Fruit fly (Drosophila melanogaster) whole organism, embryonic: Measurements from ENCODE around the gene Mrm2.

Experiments used
- B-H1 ChIP-seq: fragments of 200-800 bp; sonication (Bioruptor generic); IDR thresholded peaks from 3 replicates; pipeline ENCODE4 v1.3.6; 2022; ENCODE audit warnings: missing biosample characterization, missing genetic modification characterization
- CG10209 ChIP-seq: fragments of 200-800 bp; sonication (Bioruptor generic); optimal IDR thresholded peaks from 3 replicates; lab custom pipeline; 2017; ENCODE audit warnings: missing biosample characterization, mild to moderate bottlenecking, missing genetic modification characterization, missing genetic modification reagents
- CG10321 ChIP-seq: fragments of 200-800 bp; sonication (Bioruptor generic); IDR thresholded peaks from 2 replicates; pipeline ENCODE4 v1.3.6; 2022; ENCODE audit warnings: missing biosample characterization, missing genetic modification characterization
- CG10462 ChIP-seq: fragments of 200-800 bp; sonication (Bioruptor generic); optimal IDR thresholded peaks from 2 replicates; lab custom pipeline; 2016; ENCODE audit warnings: missing biosample characterization, missing genetic modification characterization
- CG11504 ChIP-seq: fragments of 200-800 bp; sonication (Bioruptor generic); optimal IDR thresholded peaks from 3 replicates; lab custom pipeline; 2019; ENCODE audit warnings: missing biosample characterization, mild to moderate bottlenecking, missing genetic modification characterization, moderate library complexity
- CG11723 ChIP-seq: fragments of 200-800 bp; sonication (Bioruptor generic); optimal IDR thresholded peaks from 2 replicates; lab custom pipeline; 2017; ENCODE audit warnings: missing biosample characterization, mild to moderate bottlenecking, missing genetic modification characterization
- CG12219 ChIP-seq: fragments of 200-800 bp; sonication (Bioruptor generic); optimal IDR thresholded peaks from 3 replicates; lab custom pipeline; 2018; ENCODE audit warnings: missing biosample characterization, mild to moderate bottlenecking, missing genetic modification characterization
- CG12299 ChIP-seq: fragments of 200-800 bp; sonication (Bioruptor generic); optimal IDR thresholded peaks from 2 replicates; lab custom pipeline; 2018; ENCODE audit warnings: missing biosample characterization, mild to moderate bottlenecking, missing genetic modification characterization
- CG13287 ChIP-seq: fragments of 200-800 bp; sonication (Bioruptor generic); IDR thresholded peaks from 2 replicates; pipeline ENCODE4 v1.3.6; 2022; ENCODE audit warnings: missing biosample characterization, missing genetic modification characterization; ENCODE audit not compliant: partially characterized antibody
- CG13624 ChIP-seq: fragments of 200-800 bp; sonication (Bioruptor generic); optimal IDR thresholded peaks from 2 replicates; lab custom pipeline; 2016; ENCODE audit warnings: missing biosample characterization, missing genetic modification characterization
- CG1603 ChIP-seq: fragments of 200-800 bp; sonication (Bioruptor generic); optimal IDR thresholded peaks from 2 replicates; lab custom pipeline; 2019; ENCODE audit warnings: missing biosample characterization, mild to moderate bottlenecking, missing genetic modification characterization, moderate library complexity
- CG2199 ChIP-seq: fragments of 200-800 bp; sonication (Bioruptor generic); IDR thresholded peaks from 3 replicates; pipeline ENCODE4 v1.3.6; 2022; ENCODE audit warnings: missing biosample characterization, missing genetic modification characterization
- CG31224 ChIP-seq: fragments of 200-800 bp; sonication (Bioruptor generic); IDR thresholded peaks from 2 replicates; pipeline ENCODE4 v1.3.6; 2022; ENCODE audit warnings: missing biosample characterization, missing genetic modification characterization
- CG33557 ChIP-seq: fragments of 200-800 bp; sonication (Bioruptor generic); optimal IDR thresholded peaks from 2 replicates; lab custom pipeline; 2019; ENCODE audit warnings: missing biosample characterization, mild to moderate bottlenecking, missing genetic modification characterization, moderate library complexity
- CG42726 ChIP-seq: fragments of 200-800 bp; sonication (Bioruptor generic); IDR thresholded peaks from 2 replicates; pipeline ENCODE4 v1.3.6; 2022; ENCODE audit warnings: missing biosample characterization, missing genetic modification characterization; ENCODE audit not compliant: partially characterized antibody
- CG4360 ChIP-seq: fragments of 200-800 bp; sonication (Bioruptor generic); IDR thresholded peaks from 2 replicates; pipeline ENCODE4 v1.3.6; 2022; ENCODE audit warnings: missing biosample characterization, missing genetic modification characterization
- CG4854 ChIP-seq: fragments of 200-800 bp; sonication (Bioruptor generic); optimal IDR thresholded peaks from 2 replicates; lab custom pipeline; 2016; ENCODE audit warnings: missing biosample characterization, missing genetic modification characterization, inconsistent platforms
- CG6654 ChIP-seq: fragments of 200-800 bp; sonication (Bioruptor generic); optimal IDR thresholded peaks from 2 replicates; lab custom pipeline; 2017; ENCODE audit warnings: missing biosample characterization, mild to moderate bottlenecking, missing genetic modification characterization
- CG7271 ChIP-seq: fragments of 200-800 bp; sonication (Bioruptor generic); optimal IDR thresholded peaks from 2 replicates; lab custom pipeline; 2018; ENCODE audit warnings: missing biosample characterization, mild to moderate bottlenecking, missing genetic modification characterization, moderate library complexity
- CG7372 ChIP-seq: fragments of 200-800 bp; sonication (Bioruptor generic); IDR thresholded peaks from 2 replicates; pipeline ENCODE4 v1.3.6; 2022; ENCODE audit warnings: missing biosample characterization, missing genetic modification characterization
- CG7928 ChIP-seq: fragments of 200-800 bp; sonication (Bioruptor generic); optimal IDR thresholded peaks from 2 replicates; lab custom pipeline; 2017; ENCODE audit warnings: missing biosample characterization, mild to moderate bottlenecking, missing genetic modification characterization
- CrebB ChIP-seq: fragments of 200-800 bp; sonication (Bioruptor generic); optimal IDR thresholded peaks from 3 replicates; lab custom pipeline; 2018; ENCODE audit warnings: missing biosample characterization, mild to moderate bottlenecking, missing genetic modification characterization
- Dbx ChIP-seq: fragments of 200-800 bp; sonication (Bioruptor generic); IDR thresholded peaks from 3 replicates; pipeline ENCODE4 v1.3.6; 2022; ENCODE audit warnings: missing biosample characterization, missing genetic modification characterization
- GATAe ChIP-seq: fragments of 200-800 bp; sonication (Bioruptor generic); conservative IDR thresholded peaks from 2 replicates; pipeline ENCODE4 v1.3.6; 2022; ENCODE audit warnings: missing biosample characterization, missing genetic modification characterization
- Gug ChIP-seq: fragments of 200-800 bp; sonication (Bioruptor generic); IDR thresholded peaks from 4 replicates; pipeline ENCODE4 v1.3.6; 2022; ENCODE audit warnings: missing biosample characterization, missing genetic modification characterization
- Hsf ChIP-seq: fragments of 200-800 bp; sonication (Bioruptor generic); optimal IDR thresholded peaks from 3 replicates; lab custom pipeline; 2016; ENCODE audit warnings: missing biosample characterization, missing genetic modification characterization
- Lpt ChIP-seq: fragments of >200 bp; optimal IDR thresholded peaks from 2 replicates; lab custom pipeline; 2018; ENCODE audit warnings: missing biosample characterization, missing genetic modification characterization
- Poxn ChIP-seq: fragments of 200-800 bp; sonication (Bioruptor generic); IDR thresholded peaks from 2 replicates; pipeline ENCODE4 v1.3.6; 2022; ENCODE audit warnings: missing biosample characterization, missing genetic modification characterization
- Ravus ChIP-seq: fragments of 200-800 bp; sonication (Bioruptor generic); IDR thresholded peaks from 2 replicates; pipeline ENCODE4 v1.3.6; 2022; ENCODE audit warnings: missing biosample characterization, missing genetic modification characterization
- Xbp1 ChIP-seq: fragments of 200-800 bp; sonication (Bioruptor generic); optimal IDR thresholded peaks from 3 replicates; lab custom pipeline; 2016; ENCODE audit warnings: missing biosample characterization, mild to moderate bottlenecking, missing genetic modification characterization
- Xrp1 ChIP-seq: fragments of 200-800 bp; sonication (Bioruptor generic); IDR thresholded peaks from 2 replicates; pipeline ENCODE4 v1.3.6; 2022; ENCODE audit warnings: missing biosample characterization, missing genetic modification characterization
- ap ChIP-seq: fragments of 200-800 bp; sonication (Bioruptor generic); IDR thresholded peaks from 2 replicates; pipeline ENCODE4 v1.3.6; 2022; ENCODE audit warnings: missing biosample characterization, missing genetic modification characterization
- bab2 ChIP-seq: fragments of 200-800 bp; sonication (Bioruptor generic); optimal IDR thresholded peaks from 2 replicates; lab custom pipeline; 2016; ENCODE audit warnings: missing biosample characterization, missing genetic modification characterization
- cad ChIP-seq: fragments of >200 bp; optimal IDR thresholded peaks from 2 replicates; lab custom pipeline; 2017; ENCODE audit warnings: missing biosample characterization, missing genetic modification characterization
- cato ChIP-seq: fragments of 200-800 bp; sonication (Bioruptor generic); optimal IDR thresholded peaks from 2 replicates; lab custom pipeline; 2016; ENCODE audit warnings: missing biosample characterization, missing genetic modification characterization, borderline replicate concordance
- caup ChIP-seq: fragments of 200-800 bp; sonication (Bioruptor generic); optimal IDR thresholded peaks from 3 replicates; lab custom pipeline; 2017; ENCODE audit warnings: missing biosample characterization, mild to moderate bottlenecking, missing genetic modification characterization, moderate library complexity; ENCODE audit not compliant: severe bottlenecking
- cwo ChIP-seq: fragments of 200-800 bp; sonication (Bioruptor generic); optimal IDR thresholded peaks from 3 replicates; lab custom pipeline; 2017; ENCODE audit warnings: missing biosample characterization, missing genetic modification characterization, mild to moderate bottlenecking, moderate library complexity, missing genetic modification reagents
- dati ChIP-seq: fragments of 200-800 bp; sonication (Bioruptor generic); IDR thresholded peaks from 2 replicates; pipeline ENCODE4 v1.3.6; 2022; ENCODE audit warnings: missing biosample characterization, missing genetic modification characterization
- gcm2 ChIP-seq: fragments of 200-800 bp; sonication (Bioruptor generic); optimal IDR thresholded peaks from 2 replicates; lab custom pipeline; 2016; ENCODE audit warnings: missing biosample characterization, missing genetic modification characterization
- otp ChIP-seq: fragments of 200-800 bp; sonication (Bioruptor generic); IDR thresholded peaks from 3 replicates; pipeline ENCODE4, ENCODE4 v1.3.6; 2022; ENCODE audit warnings: missing biosample characterization, missing genetic modification characterization
- pzg ChIP-seq: fragments of 200-800 bp; sonication (Bioruptor generic); optimal IDR thresholded peaks from 3 replicates; lab custom pipeline; 2018; ENCODE audit warnings: missing biosample characterization, mild to moderate bottlenecking, missing genetic modification characterization, moderate library complexity
- sc ChIP-seq, 3 experiments: fragments of >200 bp in 2 of 3; fragments of 200-800 bp in 1 of 3; sonication (Bioruptor generic) in 1 of 3; optimal IDR thresholded peaks; 2 replicates in 2 of 3; 3 replicates in 1 of 3; lab custom pipeline; 2017; ENCODE audit warnings: mild to moderate bottlenecking in 1 of 3, missing biosample characterization in 1 of 3, missing genetic modification characterization in 1 of 3, missing genetic modification reagents in 1 of 3
- sens-2 ChIP-seq: fragments of 200-800 bp; sonication (Bioruptor generic); IDR thresholded peaks from 2 replicates; pipeline ENCODE4 v1.3.6; 2022; ENCODE audit warnings: missing biosample characterization, missing genetic modification characterization
- seq ChIP-seq: fragments of 200-800 bp; sonication (Bioruptor generic); IDR thresholded peaks from 2 replicates; pipeline ENCODE4 v1.3.6; 2022; ENCODE audit warnings: missing biosample characterization, missing genetic modification characterization
- sob ChIP-seq: fragments of 200-800 bp; sonication (Bioruptor generic); IDR thresholded peaks from 2 replicates; pipeline ENCODE4 v1.3.6; 2022; ENCODE audit warnings: missing biosample characterization, missing genetic modification characterization
- stc ChIP-seq: fragments of 200-800 bp; sonication (Bioruptor generic); IDR thresholded peaks from 2 replicates; pipeline ENCODE4 v1.3.6; 2022; ENCODE audit warnings: missing biosample characterization, missing genetic modification characterization
- tgo ChIP-seq: fragments of 200-800 bp; sonication (Bioruptor generic); IDR thresholded peaks from 3 replicates; pipeline ENCODE4 v1.3.6; 2022; ENCODE audit warnings: missing biosample characterization, missing genetic modification characterization
- trem ChIP-seq: fragments of 200-800 bp; optimal IDR thresholded peaks from 3 replicates; lab custom pipeline; 2019; ENCODE audit warnings: missing biosample characterization, mild to moderate bottlenecking, missing genetic modification characterization, moderate library complexity
- tup ChIP-seq: fragments of 200-800 bp; sonication (Bioruptor generic); optimal IDR thresholded peaks from 2 replicates; lab custom pipeline; 2016; ENCODE audit warnings: missing biosample characterization, mild to moderate bottlenecking, missing genetic modification characterization, moderate library complexity
- twi ChIP-seq: fragments of 200-800 bp; optimal IDR thresholded peaks from 2 replicates; lab custom pipeline; 2019; ENCODE audit warnings: missing biosample characterization, mild to moderate bottlenecking, missing genetic modification characterization, moderate library complexity

The Mrm2 gene

dm6 chr3R:19892046-19892445, 30.6 kb downstream of the Mrm2 start (continued):
- TF ChIP-seq Ravus (no peak), cad (GFP tag; lab: Kevin White, UChicago) (no peak), sens-2 (GFP tag; lab: Robert Waterston, UW) (peak; percentile 55; the same call in 1 of the 2 replicates), ap (GFP tag; lab: Robert Waterston, UW) (peak; percentile 57), B-H1 (peak; percentile 54), caup (GFP tag; lab: Kevin White, UChicago) (peak; percentile 54), dati (GFP tag; lab: Robert Waterston, UW) (peak; percentile 28; the same call in 1 of the 2 replicates), CG6654 (GFP tag; lab: Kevin White, UChicago) (peak; percentile 42), gcm2 (peak; percentile 32), cwo (GFP tag; lab: Kevin White, UChicago) (peak; percentile 46), CG33557 (GFP tag; lab: Kevin White, UChicago) (peak; percentile 40), Dbx (GFP tag; lab: Robert Waterston, UW) (peak; percentile 66; the same call in 1 of the 3 replicates), CG2199 (GFP tag; lab: Robert Waterston, UW) (peak; percentile 71; the same call in 1 of the 3 replicates), CG12299 (peak; percentile 36), CG10321 (no peak), Xbp1 (GFP tag; lab: Kevin White, UChicago) (peak; percentile 69), CG4360 (0 out of 2 replicates have a peak, but pooled peaks have one; percentile 33), CG13287 (peak; percentile 14; the same call in 1 of the 2 replicates), bab2 (GFP tag; lab: Kevin White, UChicago) (peak; percentile 52), CG7928 (GFP tag; lab: Kevin White, UChicago) (no peak), cato (GFP tag; lab: Kevin White, UChicago) (peak; percentile 36), CG10209 (GFP tag; lab: Kevin White, UChicago) (peak; percentile 59), otp (GFP tag; lab: Robert Waterston, UW) (peak; percentile 74; the same call in 1 of the 3 replicates), CG13624 (peak; percentile 49), Lpt (GFP tag; lab: Kevin White, UChicago) (no peak), seq (peak; percentile 71), CG1603 (tag; lab: Kevin White, UChicago) (peak; percentile 89), twi (peak; percentile 45), CrebB (peak; percentile 58), Poxn (0 out of 2 replicates have a peak, but pooled peaks have one; percentile 14), pzg (no peak), sob (GFP tag; lab: Robert Waterston, UW) (peak; percentile 75), Gug (GFP tag; lab: Robert Waterston, UW) (peak; percentile 73; the same call in 3 of the 4 replicates), CG12219 (peak; percentile 72), Hsf (peak; percentile 61), trem (peak; percentile 37), sc (optimal IDR thresholded peaks at IDR 0.05; lab: Kevin White, UChicago) (no peak), sc (GFP tag; optimal IDR thresholded peaks at IDR 0.05; lab: Kevin White, UChicago) (no peak), CG7372 (GFP tag; lab: Robert Waterston, UW) (peak; percentile 78), GATAe (GFP tag; lab: Robert Waterston, UW) (0 out of 2 replicates have a peak, but pooled peaks have one; percentile 27), CG42726 (GFP tag; lab: Robert Waterston, UW) (no peak), CG31224 (GFP tag; lab: Robert Waterston, UW) (0 out of 2 replicates have a peak, but pooled peaks have one; percentile 33), tup (no peak), Xrp1 (GFP tag; lab: Robert Waterston, UW) (peak; percentile 80; the same call in 1 of the 2 replicates), CG4854 (GFP tag; lab: Kevin White, UChicago) (peak; percentile 38), CG7271 (peak; percentile 9), stc (peak; percentile 69), CG11723 (peak; percentile 52), CG11504 (peak; percentile 78), tgo (GFP tag; lab: Robert Waterston, UW) (peak; percentile 64), CG10462 (GFP tag; lab: Kevin White, UChicago) (no peak)
